Fruit fly (Drosophila melanogaster): ENCODE results near the gene CG1999.

CG1999 gene

DNA sequence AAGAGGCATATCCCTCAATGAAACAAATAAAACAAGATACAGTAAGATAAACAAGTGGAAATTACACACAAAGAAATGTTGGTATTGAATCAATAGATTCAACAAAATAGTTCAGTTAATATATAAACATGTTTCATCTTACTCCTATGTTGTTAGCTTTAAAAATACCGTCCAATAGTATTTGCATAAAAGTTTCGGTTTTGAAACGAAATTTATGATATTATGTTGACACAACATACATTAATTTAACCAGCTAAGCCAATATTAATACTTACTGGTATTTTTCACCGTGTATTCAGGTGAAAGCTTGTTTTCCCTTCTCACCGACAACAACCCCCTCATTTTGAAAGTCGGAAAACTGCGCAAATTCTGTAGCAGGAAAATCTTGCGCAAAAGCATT lies 20.1 kb upstream of the CG1999 start:
- TF ChIP-seq Pif1A (GFP tag; optimal IDR thresholded peaks at IDR 0.05) (no peak), CG15710 (tag; optimal IDR thresholded peaks at IDR 0.05) (no peak), CG13204 (GFP tag; optimal IDR thresholded peaks at IDR 0.05) (no peak), CG8301 (tag; optimal IDR thresholded peaks at IDR 0.05) (peak; percentile 50), CG8159 (tag; optimal IDR thresholded peaks at IDR 0.05) (peak; percentile 6), CG14655 (GFP tag; optimal IDR thresholded peaks at IDR 0.05) (peak; percentile 41), fd96Ca (GFP tag; IDR thresholded peaks at IDR 0.05) (no peak), CG9948 (tag; optimal IDR thresholded peaks at IDR 0.05) (peak; percentile 0), EcR (GFP tag; optimal IDR thresholded peaks at IDR 0.05) (no peak), rn (GFP tag; IDR thresholded peaks at IDR 0.05) (no peak), Ets98B (GFP tag; IDR thresholded peaks at IDR 0.05) (0 out of 2 replicates have a peak, but pooled peaks have one; percentile 12)

DNA sequence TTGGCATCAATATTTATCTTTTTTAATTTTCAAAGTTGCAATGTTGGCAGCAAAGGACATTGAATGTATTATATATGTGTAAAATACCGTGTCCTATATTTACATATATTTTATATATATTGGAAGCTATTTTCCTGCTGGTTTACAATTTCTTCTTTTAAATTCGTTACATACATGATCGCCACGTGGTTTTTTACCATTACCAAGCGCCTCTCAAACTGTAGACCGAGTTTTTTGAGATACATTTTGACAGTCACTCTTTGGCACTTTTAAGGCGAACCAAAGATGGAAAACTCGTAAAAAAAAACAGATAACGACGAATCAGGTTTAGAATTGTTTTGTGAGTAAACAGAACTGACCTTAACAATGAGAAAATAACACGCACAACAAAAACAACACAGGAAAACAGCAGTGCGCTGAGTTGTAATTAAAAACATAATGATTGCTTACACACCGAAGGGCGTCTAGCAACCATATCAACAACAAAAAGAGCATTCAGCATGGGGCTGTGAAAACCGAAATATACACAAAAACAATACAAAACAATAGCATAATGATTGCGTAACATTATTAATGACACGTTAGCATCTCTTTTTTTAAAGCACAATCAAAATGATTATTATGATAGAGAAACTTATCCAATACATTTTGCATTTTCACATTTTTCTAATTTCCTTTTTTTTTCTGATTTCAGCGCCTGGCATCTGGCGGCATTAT lies 18.8 kb upstream of the CG1999 start:
- TF ChIP-seq EcR (GFP tag; optimal IDR thresholded peaks at IDR 0.05), result no peak
- no peak for TF ChIP-seq Snoo (tag; optimal IDR thresholded peaks at IDR 0.05)
- no peak for TF ChIP-seq CG14655 (GFP tag; optimal IDR thresholded peaks at IDR 0.05)

DNA sequence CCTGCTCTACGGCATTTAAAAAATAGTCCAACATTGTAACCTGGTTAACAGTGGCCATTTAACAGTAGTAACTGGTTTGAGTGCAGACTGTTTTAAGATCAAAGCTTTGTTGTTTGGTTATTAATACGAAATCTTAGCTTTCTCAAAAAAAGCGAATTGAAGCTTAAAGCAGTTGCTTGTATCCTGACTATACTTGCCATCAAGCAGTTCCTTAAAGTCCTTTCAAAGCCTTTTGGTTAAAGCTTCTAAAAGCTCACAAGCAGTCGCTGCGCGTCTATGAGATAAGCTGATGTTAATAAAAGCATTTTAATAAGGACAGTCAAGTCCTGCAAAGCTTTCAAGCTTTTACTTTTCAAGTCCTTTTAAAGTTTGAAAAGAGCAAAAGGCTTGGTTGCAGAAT lies 17.9 kb upstream of the CG1999 start:
- TF ChIP-seq CG32121 (GFP tag; IDR thresholded peaks at IDR 0.05), result no peak
- TF ChIP-seq CG17806 (tag; optimal IDR thresholded peaks at IDR 0.05), result no peak
- TF ChIP-seq Ets98B (GFP tag; IDR thresholded peaks at IDR 0.05), result no peak
- no peak for TF ChIP-seq CG4496 (GFP tag; IDR thresholded peaks at IDR 0.05)
- TF ChIP-seq CG14655 (GFP tag; optimal IDR thresholded peaks at IDR 0.05), result no peak
- TF ChIP-seq CG15710 (tag; optimal IDR thresholded peaks at IDR 0.05), result no peak
- no peak for TF ChIP-seq Pif1A (GFP tag; optimal IDR thresholded peaks at IDR 0.05)
- TF ChIP-seq CG10348 (GFP tag; IDR thresholded peaks at IDR 0.05), result no peak
- TF ChIP-seq EcR (GFP tag; optimal IDR thresholded peaks at IDR 0.05), result no peak
- no peak for TF ChIP-seq CG12605 (GFP tag; IDR thresholded peaks at IDR 0.05)
- no peak for TF ChIP-seq CG13204 (GFP tag; optimal IDR thresholded peaks at IDR 0.05)
- TF ChIP-seq CG34367 (tag; optimal IDR thresholded peaks at IDR 0.05), result no peak

DNA sequence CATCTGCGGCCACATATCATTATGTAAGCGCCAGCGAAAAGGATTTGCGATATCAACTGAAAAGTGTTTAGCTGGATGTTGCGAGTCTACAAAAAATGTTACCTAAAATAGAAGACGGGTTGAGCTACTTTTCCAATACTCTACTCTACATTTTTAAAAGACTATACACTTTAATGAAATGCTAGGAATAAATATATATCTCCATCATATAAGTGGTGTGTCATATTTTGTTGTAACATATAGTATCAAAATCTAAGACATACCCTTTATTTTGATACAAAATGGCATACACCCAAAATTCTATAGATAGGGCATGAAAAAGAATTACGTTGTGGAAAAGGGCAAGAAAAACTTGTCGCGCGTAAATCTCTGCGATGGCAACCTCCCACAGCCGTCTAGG lies 15.6 kb upstream of the CG1999 start:
- no peak for TF ChIP-seq CG8159 (tag; optimal IDR thresholded peaks at IDR 0.05)
- TF ChIP-seq CG9948 (tag; optimal IDR thresholded peaks at IDR 0.05), result no peak
- no peak for TF ChIP-seq Ets98B (GFP tag; IDR thresholded peaks at IDR 0.05)
- TF ChIP-seq CG32121 (GFP tag; IDR thresholded peaks at IDR 0.05), result no peak
- no peak for TF ChIP-seq gl (tag; optimal IDR thresholded peaks at IDR 0.05)
- no peak for TF ChIP-seq Pif1A (GFP tag; optimal IDR thresholded peaks at IDR 0.05)
- no peak for TF ChIP-seq CG34367 (tag; optimal IDR thresholded peaks at IDR 0.05)
- no peak for TF ChIP-seq CG15710 (tag; optimal IDR thresholded peaks at IDR 0.05)
- no peak for TF ChIP-seq CG10348 (GFP tag; IDR thresholded peaks at IDR 0.05)
- no peak for TF ChIP-seq Snoo (tag; optimal IDR thresholded peaks at IDR 0.05)
- TF ChIP-seq CG14655 (GFP tag; optimal IDR thresholded peaks at IDR 0.05), result no peak
- no peak for TF ChIP-seq CG12605 (GFP tag; IDR thresholded peaks at IDR 0.05)
- no peak for TF ChIP-seq rn (GFP tag; IDR thresholded peaks at IDR 0.05)
- no peak for TF ChIP-seq CG8301 (tag; optimal IDR thresholded peaks at IDR 0.05)
- TF ChIP-seq EcR (GFP tag; optimal IDR thresholded peaks at IDR 0.05), result no peak
- TF ChIP-seq CG17806 (tag; optimal IDR thresholded peaks at IDR 0.05), result no peak
- no peak for TF ChIP-seq CG13204 (GFP tag; optimal IDR thresholded peaks at IDR 0.05)
- TF ChIP-seq CG4496 (GFP tag; IDR thresholded peaks at IDR 0.05), result no peak
- no peak for TF ChIP-seq Pif1B (GFP tag; optimal IDR thresholded peaks at IDR 0.05)

DNA sequence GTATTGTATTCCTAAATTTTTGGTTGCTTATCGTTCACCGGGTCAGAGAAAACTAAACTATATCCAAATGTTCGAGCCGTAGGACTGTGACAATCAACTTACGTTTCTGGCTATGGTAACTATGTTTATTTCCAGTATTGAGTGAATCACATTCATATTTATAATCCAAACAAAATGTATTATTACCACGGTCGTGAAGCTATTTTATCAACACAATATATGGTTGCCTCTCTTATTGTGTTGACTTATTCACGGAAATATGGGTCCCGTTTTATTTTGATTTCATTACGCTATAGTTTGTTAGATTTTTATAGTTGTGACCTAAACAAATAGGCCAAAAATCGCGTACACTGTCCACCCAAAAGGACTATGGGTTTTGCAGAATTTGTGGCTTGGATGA lies 11.2 kb upstream of the CG1999 start, which contains the start of gene CG15034:
Gene CG15034 (minus strand): TSS at position 101 of the 400 bp plus-strand sequence.
- TF ChIP-seq EcR (GFP tag; optimal IDR thresholded peaks at IDR 0.05) (no peak), fd96Ca (GFP tag; IDR thresholded peaks at IDR 0.05) (no peak), CG14655 (GFP tag; optimal IDR thresholded peaks at IDR 0.05) (no peak), Ets98B (GFP tag; IDR thresholded peaks at IDR 0.05) (no peak), gl (tag; optimal IDR thresholded peaks at IDR 0.05) (no peak), CG10348 (GFP tag; IDR thresholded peaks at IDR 0.05) (no peak), Pif1B (GFP tag; optimal IDR thresholded peaks at IDR 0.05) (no peak), Snoo (tag; optimal IDR thresholded peaks at IDR 0.05) (no peak), CG8159 (tag; optimal IDR thresholded peaks at IDR 0.05) (no peak), CG12605 (GFP tag; IDR thresholded peaks at IDR 0.05) (no peak), CG13204 (GFP tag; optimal IDR thresholded peaks at IDR 0.05) (no peak), rn (GFP tag; IDR thresholded peaks at IDR 0.05) (no peak), CG9948 (tag; optimal IDR thresholded peaks at IDR 0.05) (no peak), CG34367 (tag; optimal IDR thresholded peaks at IDR 0.05) (no peak), CG17806 (tag; optimal IDR thresholded peaks at IDR 0.05) (no peak), CG15710 (tag; optimal IDR thresholded peaks at IDR 0.05) (no peak), CG4496 (GFP tag; IDR thresholded peaks at IDR 0.05) (no peak), CG32121 (GFP tag; IDR thresholded peaks at IDR 0.05) (no peak), CG8301 (tag; optimal IDR thresholded peaks at IDR 0.05) (no peak)

DNA sequence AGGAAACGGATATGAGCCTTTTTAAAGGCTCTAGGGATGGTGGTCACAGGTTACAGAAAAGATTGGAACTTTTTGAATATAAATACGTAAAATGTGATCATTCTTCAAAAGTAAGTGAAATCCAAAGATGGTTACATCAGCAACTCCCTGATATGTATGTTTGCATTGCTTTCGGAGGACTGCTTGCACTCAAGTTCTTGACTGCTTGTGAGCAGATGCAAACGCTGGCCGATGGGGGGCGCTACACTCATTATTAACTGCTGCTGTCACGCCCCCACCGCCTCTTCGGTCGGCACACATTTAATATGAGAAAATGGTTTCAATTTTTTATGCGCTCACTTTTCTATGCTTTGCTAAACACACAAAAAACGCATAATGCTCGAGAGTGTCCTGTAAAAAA lies 8.6 kb upstream of the CG1999 start:
- TF ChIP-seq CG14655 (GFP tag; optimal IDR thresholded peaks at IDR 0.05) (no peak), Pif1B (GFP tag; optimal IDR thresholded peaks at IDR 0.05) (no peak), Pif1A (GFP tag; optimal IDR thresholded peaks at IDR 0.05) (no peak), CG13204 (GFP tag; optimal IDR thresholded peaks at IDR 0.05) (no peak), CG10348 (GFP tag; IDR thresholded peaks at IDR 0.05) (no peak)

DNA sequence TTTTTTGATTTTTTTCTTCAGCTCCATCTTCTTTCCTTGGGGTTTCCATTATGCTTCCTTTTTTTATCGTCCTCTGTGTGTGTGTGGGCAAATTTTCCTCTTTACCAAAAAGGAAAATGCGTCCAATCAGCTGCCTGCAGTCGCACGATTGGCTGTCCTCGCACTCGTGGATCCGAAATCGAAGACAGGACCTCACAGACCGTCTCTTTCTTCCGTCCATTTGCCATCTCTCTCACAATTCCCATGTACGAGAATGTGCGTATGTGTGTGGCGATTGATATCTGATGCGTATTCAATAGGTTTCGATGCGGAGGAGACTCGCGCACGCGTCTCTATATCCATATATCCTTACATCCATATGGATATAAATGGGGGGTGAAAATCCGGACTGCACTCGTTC lies 9.8 kb downstream of the CG1999 start:
- TF ChIP-seq CG32121 (GFP tag; IDR thresholded peaks at IDR 0.05), result no peak
- no peak for TF ChIP-seq Ets98B (GFP tag; IDR thresholded peaks at IDR 0.05)
- no peak for TF ChIP-seq fd96Ca (GFP tag; IDR thresholded peaks at IDR 0.05)
- no peak for TF ChIP-seq CG8159 (tag; optimal IDR thresholded peaks at IDR 0.05)
- no peak for TF ChIP-seq CG15710 (tag; optimal IDR thresholded peaks at IDR 0.05)
- TF ChIP-seq CG34367 (tag; optimal IDR thresholded peaks at IDR 0.05), result no peak
- no peak for TF ChIP-seq gl (tag; optimal IDR thresholded peaks at IDR 0.05)
- no peak for TF ChIP-seq CG8301 (tag; optimal IDR thresholded peaks at IDR 0.05)
